Fruit fly (Drosophila melanogaster): ENCODE data around the gene CG42788.

CG42788 gene

dm6 chr3R:15095550-15096031, 36.1 kb downstream of the CG42788 start, which contains the start of gene CG6966 (continued):
- no peak for TF ChIP-seq Nf-YA (GFP tag; IDR thresholded peaks at IDR 0.05)
- TF ChIP-seq kni (GFP tag; optimal IDR thresholded peaks at IDR 0.05) = peak; percentile 83
- TF ChIP-seq pros (GFP tag; optimal IDR thresholded peaks at IDR 0.05) = no peak
- TF ChIP-seq D19A (tag; optimal IDR thresholded peaks at IDR 0.05) = peak; percentile 48
- TF ChIP-seq nau (GFP tag; optimal IDR thresholded peaks at IDR 0.05) = peak; percentile 86
- no peak for TF ChIP-seq Doc3 (GFP tag; IDR thresholded peaks at IDR 0.05; ENCODE audit: partially characterized antibody)
- TF ChIP-seq ara (GFP tag; IDR thresholded peaks at IDR 0.05) = no peak
- no peak for TF ChIP-seq CG32767 (GFP tag; IDR thresholded peaks at IDR 0.05)
- peak; percentile 98 for TF ChIP-seq Hsf (GFP tag; optimal IDR thresholded peaks at IDR 0.05)
- peak; percentile 99 for TF ChIP-seq CG33213 (GFP tag; optimal IDR thresholded peaks at IDR 0.05)
- TF ChIP-seq psq (GFP tag; optimal IDR thresholded peaks at IDR 0.05) = peak; percentile 84
- TF ChIP-seq CG8388 (GFP tag; optimal IDR thresholded peaks at IDR 0.05) = peak; percentile 88
- TF ChIP-seq Blimp-1 (GFP tag; optimal IDR thresholded peaks at IDR 0.05) = peak; percentile 82
- TF ChIP-seq Ravus (GFP tag; IDR thresholded peaks at IDR 0.05) = no peak
- peak; percentile 96 for TF ChIP-seq ash1 (GFP tag; optimal IDR thresholded peaks at IDR 0.05)
- TF ChIP-seq CG10543 (GFP tag; optimal IDR thresholded peaks at IDR 0.05) = peak; percentile 96
- no peak for TF ChIP-seq sc (optimal IDR thresholded peaks at IDR 0.05)
- peak; percentile 89 for TF ChIP-seq sc (GFP tag; optimal IDR thresholded peaks at IDR 0.05)
- TF ChIP-seq CG31365 (tag; optimal IDR thresholded peaks at IDR 0.05) = peak; percentile 78
- peak; percentile 93 for TF ChIP-seq CG3065 (GFP tag; optimal IDR thresholded peaks at IDR 0.05)
- no peak for TF ChIP-seq Bgb (GFP tag; IDR thresholded peaks at IDR 0.05; ENCODE audit: partially characterized antibody)
- TF ChIP-seq CG11696 (GFP tag; IDR thresholded peaks at IDR 0.05) = no peak
- peak; percentile 94 for TF ChIP-seq Fer3 (tag; optimal IDR thresholded peaks at IDR 0.05)
- TF ChIP-seq CG8089 (GFP tag; optimal IDR thresholded peaks at IDR 0.05) = peak; percentile 97
- TF ChIP-seq CG31388 (GFP tag; optimal IDR thresholded peaks at IDR 0.05) = peak; percentile 85
- peak; percentile 96 for TF ChIP-seq CG13123 (GFP tag; optimal IDR thresholded peaks at IDR 0.05)
- peak; percentile 97 for TF ChIP-seq pho (GFP tag; optimal IDR thresholded peaks at IDR 0.05)
- TF ChIP-seq klu (GFP tag; IDR thresholded peaks at IDR 0.05) = no peak
- no peak for TF ChIP-seq CG11695 (GFP tag; IDR thresholded peaks at IDR 0.05)
- no peak for TF ChIP-seq Dbx (GFP tag; IDR thresholded peaks at IDR 0.05)
- peak; percentile 94 for TF ChIP-seq HHEX (GFP tag; optimal IDR thresholded peaks at IDR 0.05)
- peak; percentile 94 for TF ChIP-seq cato (GFP tag; optimal IDR thresholded peaks at IDR 0.05; ENCODE audit: borderline replicate concordance)
- no peak for TF ChIP-seq ftz-f1 (GFP tag; optimal IDR thresholded peaks at IDR 0.05)
- TF ChIP-seq CG8281 (tag; optimal IDR thresholded peaks at IDR 0.05) = peak; percentile 64
- peak; percentile 96 for TF ChIP-seq CG12769 (tag; optimal IDR thresholded peaks at IDR 0.05)
- peak; percentile 98 for TF ChIP-seq HmgZ (tag; optimal IDR thresholded peaks at IDR 0.05)
- TF ChIP-seq chm (GFP tag; IDR thresholded peaks at IDR 0.05) = no peak
- TF ChIP-seq CG13424 (tag; optimal IDR thresholded peaks at IDR 0.05) = peak; percentile 85
- peak; percentile 88 for TF ChIP-seq tup (GFP tag; optimal IDR thresholded peaks at IDR 0.05)
- peak; percentile 90 for TF ChIP-seq CG12071 (GFP tag; optimal IDR thresholded peaks at IDR 0.05)
- peak; percentile 92 for TF ChIP-seq nmo (GFP tag; optimal IDR thresholded peaks at IDR 0.05)
- TF ChIP-seq zen2 (GFP tag; IDR thresholded peaks at IDR 0.05; ENCODE audit: partially characterized antibody) = no peak
- peak; percentile 80 for TF ChIP-seq CG2678 (tag; optimal IDR thresholded peaks at IDR 0.05)
- TF ChIP-seq Hand (GFP tag; optimal IDR thresholded peaks at IDR 0.05) = peak; percentile 76
- peak; percentile 58 for TF ChIP-seq CG30020 (tag; optimal IDR thresholded peaks at IDR 0.05)
- TF ChIP-seq CG3281 (GFP tag; optimal IDR thresholded peaks at IDR 0.05) = peak; percentile 91
- TF ChIP-seq dmrt99B (tag; optimal IDR thresholded peaks at IDR 0.05) = peak; percentile 82
- peak; percentile 92 for TF ChIP-seq her (GFP tag; optimal IDR thresholded peaks at IDR 0.05)
- no peak for TF ChIP-seq Xrp1 (GFP tag; IDR thresholded peaks at IDR 0.05)
- peak; percentile 94 for TF ChIP-seq CG4328 (GFP tag; optimal IDR thresholded peaks at IDR 0.05)
